Worm (Caenorhabditis elegans): ENCODE data around the gene W04E12.5.

DNA sequence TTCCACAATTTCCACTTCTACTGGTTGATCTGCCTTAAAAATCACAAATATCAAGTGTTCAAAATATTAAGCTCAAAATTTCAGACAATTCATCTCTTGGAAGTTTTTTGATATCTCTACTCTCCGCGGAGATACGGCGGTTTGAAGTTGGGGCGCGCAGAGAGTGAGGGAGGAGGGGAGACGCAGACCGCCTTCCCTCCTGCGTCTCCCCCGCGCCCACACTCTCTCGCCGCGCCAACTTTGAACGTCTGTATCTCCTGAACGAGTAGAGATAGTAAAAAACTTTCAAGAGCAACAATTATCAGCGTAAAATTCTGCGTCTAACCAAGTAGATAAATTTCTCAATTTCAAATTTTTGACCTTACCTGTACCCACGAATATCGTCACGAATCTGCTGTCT is 18.0 kb upstream of the W04E12.5 start:
- TF ChIP-seq nhr-102 (tag; optimal IDR thresholded peaks at IDR 0.05) (no peak), mes-2 (tag; optimal IDR thresholded peaks at IDR 0.05; ENCODE audit: poor library complexity, severe bottlenecking) (no peak), ceh-82 (tag; optimal IDR thresholded peaks at IDR 0.05) (no peak)
